Worm (Caenorhabditis elegans) whole organism, L2 larva: ENCODE data around the gene F52D1.2.

Experiments
- egl-27 ChIP-seq: sonication (generic microtip); optimal IDR thresholded peaks from 3 replicates; lab custom pipeline; 2017; ENCODE audit warnings: missing biosample characterization, missing genetic modification reagents, missing genetic modification characterization
- lin-13 ChIP-seq: fragments of 150-350 bp; optimal IDR thresholded peaks from 2 replicates; lab custom pipeline; 2014; ENCODE audit warnings: missing biosample characterization, missing genetic modification reagents, missing genetic modification characterization
- lsy-2 ChIP-seq, 2 experiments: fragments of 150-350 bp in 1 of 2; sonication (generic microtip) in 1 of 2; optimal IDR thresholded peaks; 2 replicates each; lab custom pipeline; 2014 to 2017; ENCODE audit warnings: missing biosample characterization in 2 of 2, missing genetic modification characterization in 2 of 2
- nhr-10 ChIP-seq: sonication (generic microtip); optimal IDR thresholded peaks from 2 replicates; lab custom pipeline; 2017; ENCODE audit warnings: missing biosample characterization, missing genetic modification characterization
- nhr-11 ChIP-seq: fragments of 150-350 bp; optimal IDR thresholded peaks from 2 replicates; lab custom pipeline; 2014; ENCODE audit warnings: missing biosample characterization, missing genetic modification characterization
- nhr-23 ChIP-seq: fragments of 150-350 bp; optimal IDR thresholded peaks from 2 replicates; lab custom pipeline; 2014; ENCODE audit warnings: missing biosample characterization, missing genetic modification reagents, missing genetic modification characterization
- nhr-237 ChIP-seq: fragments of 150-350 bp; optimal IDR thresholded peaks from 2 replicates; lab custom pipeline; 2014; ENCODE audit warnings: missing biosample characterization, missing genetic modification characterization
- unc-62 ChIP-seq: fragments of 150-350 bp; optimal IDR thresholded peaks from 2 replicates; lab custom pipeline; 2014; ENCODE audit warnings: missing biosample characterization, missing genetic modification reagents, missing genetic modification characterization

ce11 chrX:449820-450219 lies at the start of gene F52D1.2:
- TF ChIP-seq nhr-11, result no peak
- no peak for TF ChIP-seq lin-13
- TF ChIP-seq egl-27 (tag; lab: Kevin White, UChicago), result no peak
- no peak for TF ChIP-seq unc-62 (GFP tag; lab: Kevin White, UChicago)
- no peak for TF ChIP-seq nhr-23 (tag; lab: Kevin White, UChicago)
- TF ChIP-seq nhr-237, result no peak
- no peak for TF ChIP-seq lsy-2 (tag; optimal IDR thresholded peaks at IDR 0.05; lab: Kevin White, UChicago)
- TF ChIP-seq nhr-10 (tag; lab: Kevin White, UChicago), result no peak
